Fruit fly (Drosophila melanogaster): ENCODE measurements around the gene Nek2.
A peak's percentile ranks its signal among the peaks of the same experiment; 100 is the strongest.

Gene Nek2

dm6 chrX:7934679-7935078 is 43.2 kb upstream of the Nek2 start, which contains the start of gene RpS14b (continued):
- TF ChIP-seq Med (GFP tag) (peak; percentile 96), wek (GFP tag; optimal IDR thresholded peaks at IDR 0.05) (peak; percentile 24), D19B (GFP tag; optimal IDR thresholded peaks at IDR 0.05) (peak; percentile 39), CG34376 (GFP tag; optimal IDR thresholded peaks at IDR 0.05) (peak; percentile 79), CG11398 (GFP tag; optimal IDR thresholded peaks at IDR 0.05) (no peak), CG10267 (tag; optimal IDR thresholded peaks at IDR 0.05) (peak; percentile 40), lbe (GFP tag; optimal IDR thresholded peaks at IDR 0.05) (peak; percentile 33), dati (GFP tag; IDR thresholded peaks at IDR 0.05) (peak; percentile 41; the same call in 1 of the 2 replicates), CG3847 (GFP tag; IDR thresholded peaks at IDR 0.05) (peak; percentile 61), ssp (GFP tag; IDR thresholded peaks at IDR 0.05) (peak; percentile 58), CG3838 (GFP tag; optimal IDR thresholded peaks at IDR 0.05) (no peak), CG10565 (GFP tag; optimal IDR thresholded peaks at IDR 0.05) (no peak), CG17568 (GFP tag; optimal IDR thresholded peaks at IDR 0.05) (peak; percentile 8), CG15601 (tag; optimal IDR thresholded peaks at IDR 0.05) (peak; percentile 16), CG17359 (tag; optimal IDR thresholded peaks at IDR 0.05) (peak; percentile 14), H2.0 (GFP tag; IDR thresholded peaks at IDR 0.05) (peak; percentile 52; the same call in 1 of the 2 replicates), en (GFP tag; optimal IDR thresholded peaks at IDR 0.05) (no peak), CG2678 (tag; optimal IDR thresholded peaks at IDR 0.05) (peak; percentile 31), Aef1 (GFP tag; IDR thresholded peaks at IDR 0.05) (peak; percentile 70), gsb (GFP tag; IDR thresholded peaks at IDR 0.05) (peak; percentile 51; the same call in 1 of the 2 replicates), CG11504 (tag; optimal IDR thresholded peaks at IDR 0.05) (peak; percentile 44), Mes4 (GFP tag; optimal IDR thresholded peaks at IDR 0.05) (peak; percentile 80), CG12071 (GFP tag; optimal IDR thresholded peaks at IDR 0.05) (peak; percentile 42), CG8765 (GFP tag; IDR thresholded peaks at IDR 0.05) (no peak; the same call in 1 of the 2 replicates), crp (GFP tag; optimal IDR thresholded peaks at IDR 0.05) (peak in 1 of 2 experiments; percentile 80), Spps (tag; optimal IDR thresholded peaks at IDR 0.05) (no peak), gcm (GFP tag; optimal IDR thresholded peaks at IDR 0.05) (peak; percentile 18), CG7556 (GFP tag; optimal IDR thresholded peaks at IDR 0.05) (no peak), Ravus (GFP tag; IDR thresholded peaks at IDR 0.05) (no peak), HHEX (GFP tag; optimal IDR thresholded peaks at IDR 0.05) (peak; percentile 68), Hey (tag; optimal IDR thresholded peaks at IDR 0.05) (peak; percentile 52), CG12942 (GFP tag; optimal IDR thresholded peaks at IDR 0.05) (peak; percentile 44), h (optimal IDR thresholded peaks at IDR 0.05) (no peak), Hr3 (GFP tag; optimal IDR thresholded peaks at IDR 0.05) (no peak), CG1024 (GFP tag; IDR thresholded peaks at IDR 0.05) (no peak), Adf1 (GFP tag; IDR thresholded peaks at IDR 0.05) (peak; percentile 54), Meics (GFP tag; optimal IDR thresholded peaks at IDR 0.05) (peak; percentile 85), wor (GFP tag; IDR thresholded peaks at IDR 0.05) (no peak), CG13624 (GFP tag; optimal IDR thresholded peaks at IDR 0.05) (peak; percentile 67), fd3F (GFP tag; optimal IDR thresholded peaks at IDR 0.05) (peak; percentile 22), CG1832 (GFP tag; optimal IDR thresholded peaks at IDR 0.05) (no peak), Myb (GFP tag; optimal IDR thresholded peaks at IDR 0.05) (peak; percentile 48), mirr (GFP tag; optimal IDR thresholded peaks at IDR 0.05) (peak; percentile 86), sens (GFP tag) (peak; percentile 88), CG43689 (GFP tag; IDR thresholded peaks at IDR 0.05) (peak; percentile 8; the same call in 1 of the 2 replicates), CG2875 (GFP tag; optimal IDR thresholded peaks at IDR 0.05) (peak; percentile 43), CG13894 (tag; optimal IDR thresholded peaks at IDR 0.05) (peak; percentile 41), dm (GFP tag; optimal IDR thresholded peaks at IDR 0.05) (peak; percentile 80), gt (GFP tag; IDR thresholded peaks at IDR 0.05) (no peak), sim (GFP tag; IDR thresholded peaks at IDR 0.05) (peak; percentile 42; the same call in 1 of the 2 replicates), Ada2b (GFP tag; IDR thresholded peaks at IDR 0.05) (peak; percentile 47; the same call in 1 of the 2 replicates)

Measured in whole organism, embryonic.